Worm (Caenorhabditis elegans) whole organism, young adult: ENCODE results near the gene egrh-1.

Source experiments
- C17E4.6 ChIP-seq: fragments of 200-800 bp; sonication (Bioruptor generic); IDR thresholded peaks from 2 replicates; pipeline ENCODE4 v1.3.6; 2022; ENCODE audit warnings: missing genetic modification reagents, missing genetic modification characterization, missing compliant biosample characterization
- D2030.7 ChIP-seq: fragments of 200-800 bp; sonication (Bioruptor generic); IDR thresholded peaks from 2 replicates; pipeline ENCODE4 v1.3.6; 2022; ENCODE audit warnings: missing genetic modification reagents, missing genetic modification characterization, missing compliant biosample characterization
- F22D6.2 ChIP-seq: sonication (generic microtip); optimal IDR thresholded peaks from 2 replicates; lab custom pipeline; 2016; ENCODE audit warnings: mild to moderate bottlenecking, missing genetic modification characterization, missing compliant biosample characterization
- F39B2.1 ChIP-seq: fragments of 200-800 bp; sonication (Bioruptor generic); IDR thresholded peaks from 2 replicates; pipeline ENCODE4 v1.3.6; 2022; ENCODE audit warnings: missing genetic modification reagents, missing genetic modification characterization, missing compliant biosample characterization
- F57A8.1 ChIP-seq: fragments of 200-800 bp; sonication (Bioruptor generic); optimal IDR thresholded peaks from 2 replicates; lab custom pipeline; 2018; ENCODE audit warnings: mild to moderate bottlenecking, missing genetic modification characterization, moderate library complexity, missing compliant biosample characterization
- F57C9.4 ChIP-seq: sonication (generic microtip); optimal IDR thresholded peaks from 2 replicates; lab custom pipeline; 2017; ENCODE audit warnings: mild to moderate bottlenecking, missing genetic modification characterization, missing compliant biosample characterization
- Y53G8AR.9 ChIP-seq: fragments of 200-800 bp; sonication (Bioruptor generic); conservative IDR thresholded peaks from 2 replicates; pipeline ENCODE4 v1.3.6; 2022; ENCODE audit warnings: missing genetic modification reagents, missing genetic modification characterization, missing compliant biosample characterization
- Y67H2A.10 ChIP-seq: fragments of 200-800 bp; sonication (Bioruptor generic); conservative IDR thresholded peaks from 2 replicates; pipeline ENCODE4 v1.3.6; 2022; ENCODE audit warnings: missing genetic modification reagents, missing genetic modification characterization, missing compliant biosample characterization
- ZK185.1 ChIP-seq: sonication (generic microtip); optimal IDR thresholded peaks from 2 replicates; lab custom pipeline; 2016; ENCODE audit warnings: mild to moderate bottlenecking, missing genetic modification characterization, missing compliant biosample characterization; ENCODE audit not compliant: poor library complexity, severe bottlenecking
- akir-1 ChIP-seq: fragments of 200-800 bp; sonication (Bioruptor generic); optimal IDR thresholded peaks from 2 replicates; lab custom pipeline; 2018; ENCODE audit warnings: mild to moderate bottlenecking, missing genetic modification characterization, moderate library complexity, missing compliant biosample characterization
- atf-7 ChIP-seq: sonication (generic microtip); optimal IDR thresholded peaks from 2 replicates; lab custom pipeline; 2017; ENCODE audit warnings: mild to moderate bottlenecking, missing genetic modification characterization, missing compliant biosample characterization
- athp-1 ChIP-seq: sonication (generic microtip); optimal IDR thresholded peaks from 2 replicates; lab custom pipeline; 2017; ENCODE audit warnings: mild to moderate bottlenecking, missing genetic modification characterization, missing compliant biosample characterization
- attf-3 ChIP-seq: fragments of 200-800 bp; sonication (Bioruptor generic); conservative IDR thresholded peaks from 2 replicates; pipeline ENCODE4 v1.3.6; 2022; ENCODE audit warnings: missing genetic modification reagents, missing genetic modification characterization, missing compliant biosample characterization
- attf-6 ChIP-seq: fragments of 200-800 bp; sonication (Bioruptor generic); IDR thresholded peaks from 2 replicates; pipeline ENCODE4 v1.3.6; 2022; ENCODE audit warnings: missing genetic modification reagents, missing genetic modification characterization, missing compliant biosample characterization
- cebp-1 ChIP-seq, 2 experiments: fragments of 200-800 bp in 1 of 2; sonication (Bioruptor generic) in 1 of 2; sonication (generic microtip) in 1 of 2; IDR thresholded peaks in 1 of 2; optimal IDR thresholded peaks in 1 of 2; 2 replicates each; pipeline versions ENCODE4 v1.3.6 to Lab custom; 2017 to 2022; ENCODE audit warnings: missing compliant biosample characterization in 2 of 2, missing genetic modification characterization in 2 of 2, mild to moderate bottlenecking in 1 of 2, missing genetic modification reagents in 1 of 2, moderate library complexity in 1 of 2
- ceh-100 ChIP-seq: fragments of 200-800 bp; sonication (Bioruptor generic); IDR thresholded peaks from 2 replicates; pipeline ENCODE4 v1.3.6; 2022; ENCODE audit warnings: missing genetic modification reagents, missing genetic modification characterization, missing compliant biosample characterization
- egl-18 ChIP-seq: fragments of 200-800 bp; sonication (Bioruptor generic); IDR thresholded peaks from 2 replicates; pipeline ENCODE4 v1.3.6; 2022; ENCODE audit warnings: missing genetic modification reagents, missing genetic modification characterization, missing compliant biosample characterization
- egrh-3 ChIP-seq: fragments of 200-800 bp; sonication (Bioruptor generic); IDR thresholded peaks from 2 replicates; pipeline ENCODE4 v1.3.6; 2022; ENCODE audit warnings: missing genetic modification reagents, missing genetic modification characterization, missing compliant biosample characterization
- ekl-4 ChIP-seq: fragments of 200-800 bp; sonication (Bioruptor generic); IDR thresholded peaks from 2 replicates; pipeline ENCODE4 v1.3.6; 2022; ENCODE audit warnings: missing genetic modification reagents, missing genetic modification characterization, missing compliant biosample characterization
- gei-17 ChIP-seq: fragments of 200-800 bp; sonication (Bioruptor generic); optimal IDR thresholded peaks from 2 replicates; lab custom pipeline; 2018; ENCODE audit warnings: mild to moderate bottlenecking, missing genetic modification characterization, missing compliant biosample characterization
- him-1 ChIP-seq: sonication (generic microtip); optimal IDR thresholded peaks from 2 replicates; lab custom pipeline; 2016; ENCODE audit warnings: missing genotype, missing genetic modification reagents, missing genetic modification characterization, missing compliant biosample characterization
- hlh-12 ChIP-seq: sonication (generic microtip); optimal IDR thresholded peaks from 2 replicates; lab custom pipeline; 2016; ENCODE audit warnings: missing genetic modification characterization, missing compliant biosample characterization
- hsf-1 ChIP-seq: fragments of 200-800 bp; sonication (Bioruptor generic); IDR thresholded peaks from 2 replicates; pipeline ENCODE4 v1.3.6; 2022; ENCODE audit warnings: missing genetic modification reagents, missing genetic modification characterization, missing compliant biosample characterization
- let-607 ChIP-seq, 2 experiments: fragments of 200-800 bp in 1 of 2; sonication (Bioruptor generic) in 1 of 2; sonication (generic microtip) in 1 of 2; optimal IDR thresholded peaks; 2 replicates each; lab custom pipeline; 2016 to 2018; ENCODE audit warnings: mild to moderate bottlenecking in 2 of 2, missing compliant biosample characterization in 2 of 2, missing genetic modification characterization in 2 of 2, moderate library complexity in 2 of 2, missing genotype in 1 of 2
- lin-54 ChIP-seq: fragments of 200-800 bp; sonication (Bioruptor generic); optimal IDR thresholded peaks from 2 replicates; lab custom pipeline; 2018; ENCODE audit warnings: mild to moderate bottlenecking, missing genetic modification characterization, missing compliant biosample characterization
- lir-1 ChIP-seq: fragments of 200-800 bp; sonication (Bioruptor generic); conservative IDR thresholded peaks from 2 replicates; pipeline ENCODE4 v1.3.6; 2022; ENCODE audit warnings: missing genetic modification reagents, missing genetic modification characterization, missing compliant biosample characterization
- lsl-1 ChIP-seq: fragments of 200-800 bp; sonication (Bioruptor generic); optimal IDR thresholded peaks from 2 replicates; lab custom pipeline; 2018; ENCODE audit warnings: mild to moderate bottlenecking, missing genetic modification characterization, moderate library complexity, missing compliant biosample characterization
- lsy-27 ChIP-seq: sonication (generic microtip); optimal IDR thresholded peaks from 2 replicates; lab custom pipeline; 2017; ENCODE audit warnings: missing genetic modification characterization, mild to moderate bottlenecking, missing compliant biosample characterization, antibody characterized with exemption, missing genotype, borderline replicate concordance; ENCODE audit not compliant: insufficient read depth
- mel-28 ChIP-seq: sonication (generic microtip); optimal IDR thresholded peaks from 2 replicates; lab custom pipeline; 2016; ENCODE audit warnings: borderline replicate concordance, mild to moderate bottlenecking, missing genetic modification characterization, missing compliant biosample characterization
- mes-4 ChIP-seq: sonication (generic microtip); optimal IDR thresholded peaks from 2 replicates; lab custom pipeline; 2016; ENCODE audit warnings: missing genotype, missing genetic modification characterization, missing compliant biosample characterization
- mxl-1 ChIP-seq: sonication (generic microtip); optimal IDR thresholded peaks from 2 replicates; lab custom pipeline; 2016; ENCODE audit warnings: missing genetic modification characterization, missing compliant biosample characterization
- nfya-1 ChIP-seq: sonication (generic microtip); optimal IDR thresholded peaks from 2 replicates; lab custom pipeline; 2017; ENCODE audit warnings: antibody characterized with exemption, missing compliant biosample characterization, missing genetic modification characterization, borderline replicate concordance; ENCODE audit not compliant: insufficient read depth
- nfya-2 ChIP-seq: fragments of 200-800 bp; sonication (Bioruptor generic); IDR thresholded peaks from 2 replicates; pipeline ENCODE4 v1.3.6; 2022; ENCODE audit warnings: missing genetic modification reagents, missing genetic modification characterization, missing compliant biosample characterization
- nhr-120 ChIP-seq: fragments of 200-800 bp; sonication (Bioruptor generic); IDR thresholded peaks from 2 replicates; pipeline ENCODE4 v1.3.6; 2022; ENCODE audit warnings: missing genetic modification characterization, missing compliant biosample characterization
- pbrm-1 ChIP-seq: fragments of 200-800 bp; sonication (Bioruptor generic); IDR thresholded peaks from 2 replicates; pipeline ENCODE4 v1.3.6; 2022; ENCODE audit warnings: missing genetic modification reagents, missing genetic modification characterization, missing compliant biosample characterization
- pha-4 ChIP-seq: fragments of 150-350 bp; sonication (generic microtip); optimal IDR thresholded peaks from 2 replicates; lab custom pipeline; 2014; ENCODE audit warnings: missing biosample characterization, missing genetic modification reagents, missing genetic modification characterization
- rcor-1 ChIP-seq: fragments of 200-800 bp; sonication (Bioruptor generic); IDR thresholded peaks from 2 replicates; pipeline ENCODE4 v1.3.6; 2022; ENCODE audit warnings: missing genetic modification reagents, missing genetic modification characterization, missing compliant biosample characterization
- repo-1 ChIP-seq: sonication (generic microtip); optimal IDR thresholded peaks from 2 replicates; lab custom pipeline; 2017; ENCODE audit warnings: mild to moderate bottlenecking, missing genetic modification characterization, missing compliant biosample characterization
- rpc-1 ChIP-seq, 2 experiments: fragments of 150-350 bp in 1 of 2; sonication (generic microtip) in 1 of 2; optimal IDR thresholded peaks; 2 replicates each; lab custom pipeline; 2014 to 2018; ENCODE audit warnings: missing biosample characterization in 1 of 2, missing genetic modification characterization in 1 of 2, missing genetic modification reagents in 1 of 2, missing genotype in 1 of 2
- sdz-38 ChIP-seq: sonication (generic microtip); optimal IDR thresholded peaks from 2 replicates; lab custom pipeline; 2016; ENCODE audit warnings: missing genotype, missing genetic modification characterization, missing compliant biosample characterization
- sea-2 ChIP-seq: fragments of 200-800 bp; sonication (Bioruptor generic); IDR thresholded peaks from 2 replicates; pipeline ENCODE4 v1.3.6; 2022; ENCODE audit warnings: missing genetic modification characterization, missing compliant biosample characterization
- snpc-3.4 ChIP-seq: sonication (generic microtip); optimal IDR thresholded peaks from 2 replicates; lab custom pipeline; 2017; ENCODE audit warnings: missing genetic modification characterization, mild to moderate bottlenecking, missing compliant biosample characterization, antibody characterized with exemption, moderate library complexity, missing genotype, missing genetic modification reagents
- tbp1 ChIP-seq: fragments of 200-800 bp; sonication (Bioruptor generic); optimal IDR thresholded peaks from 2 replicates; lab custom pipeline; 2018; ENCODE audit warnings: mild to moderate bottlenecking, missing genetic modification characterization, missing compliant biosample characterization
- zfh-2 ChIP-seq: fragments of 200-800 bp; sonication (Bioruptor generic); conservative IDR thresholded peaks from 2 replicates; pipeline ENCODE4 v1.3.6; 2022; ENCODE audit warnings: missing genetic modification reagents, missing genetic modification characterization, missing compliant biosample characterization
- ztf-22 ChIP-seq: fragments of 200-800 bp; sonication (Bioruptor generic); optimal IDR thresholded peaks from 2 replicates; lab custom pipeline; 2018; ENCODE audit warnings: mild to moderate bottlenecking, missing genetic modification characterization, moderate library complexity, missing compliant biosample characterization

The egrh-1 gene

ce11 chrX:14841030-14841429 lies 4.7 kb upstream of the egrh-1 start (continued):
- TF ChIP-seq mel-28 (tag; lab: Kevin White, UChicago) (no peak), rpc-1 (optimal IDR thresholded peaks at IDR 0.05; lab: Kevin White, UChicago) (no peak), rpc-1 (tag; optimal IDR thresholded peaks at IDR 0.05; lab: Kevin White, UChicago) (no peak), F57C9.4 (no peak), akir-1 (GFP tag; lab: Kevin White, UChicago) (no peak), repo-1 (tag; lab: Kevin White, UChicago) (no peak), pha-4 (tag; lab: Kevin White, UChicago) (peak; percentile 53), mes-4 (no peak), lsl-1 (no peak), atf-7 (tag; lab: Kevin White, UChicago) (peak; percentile 58), mxl-1 (tag; lab: Kevin White, UChicago) (no peak), let-607 (tag; optimal IDR thresholded peaks at IDR 0.05; lab: Kevin White, UChicago) (no peak), lin-54 (GFP tag; lab: Kevin White, UChicago) (peak; percentile 9), F39B2.1 (GFP tag; lab: Robert Waterston, UW) (no peak), F57A8.1 (GFP tag; lab: Kevin White, UChicago) (no peak), nfya-2 (GFP tag; lab: Robert Waterston, UW) (no peak), Y53G8AR.9 (GFP tag; lab: Robert Waterston, UW) (0 out of 2 replicates have a peak, but pooled peaks have one; percentile 33), gei-17 (GFP tag; lab: Kevin White, UChicago) (peak; percentile 20), ZK185.1 (tag; lab: Kevin White, UChicago) (peak; percentile 59), tbp1 (GFP tag; lab: Kevin White, UChicago) (peak; percentile 57), F22D6.2 (tag; lab: Kevin White, UChicago) (no peak), attf-3 (GFP tag; lab: Robert Waterston, UW) (no peak), ceh-100 (GFP tag; lab: Robert Waterston, UW) (no peak), athp-1 (no peak), sdz-38 (tag; lab: Kevin White, UChicago) (no peak), him-1 (tag; lab: Kevin White, UChicago) (no peak), hlh-12 (tag; lab: Kevin White, UChicago) (no peak), pbrm-1 (GFP tag; lab: Robert Waterston, UW) (no peak; the same call in 1 of the 2 replicates), C17E4.6 (GFP tag; lab: Robert Waterston, UW) (no peak), snpc-3.4 (tag; lab: Kevin White, UChicago) (no peak)

- no peak for TF ChIP-seq nhr-120 (GFP tag; lab: Robert Waterston, UW)
Measured at ce11 chrX:14842846-14843369, 2.8 kb upstream of the egrh-1 start.

ce11 chrX:14844481-14844880 lies 1.3 kb upstream of the egrh-1 start:
- no peak for TF ChIP-seq hsf-1
- no peak for TF ChIP-seq nhr-120 (GFP tag; lab: Robert Waterston, UW)
- no peak for TF ChIP-seq Y67H2A.10 (GFP tag; lab: Robert Waterston, UW)
- TF ChIP-seq lsy-27 (tag; lab: Kevin White, UChicago), result no peak
- peak; percentile 67 for TF ChIP-seq zfh-2
- TF ChIP-seq nfya-1, result no peak
- TF ChIP-seq cebp-1 (GFP tag; IDR thresholded peaks at IDR 0.05; lab: Robert Waterston, UW), result no peak
- peak; percentile 42 for TF ChIP-seq cebp-1 (tag; optimal IDR thresholded peaks at IDR 0.05; lab: Kevin White, UChicago)
- no peak for TF ChIP-seq rcor-1
- TF ChIP-seq nfya-2 (GFP tag; lab: Robert Waterston, UW), result no peak
- no peak for TF ChIP-seq attf-6 (GFP tag; lab: Robert Waterston, UW)
- no peak for TF ChIP-seq ekl-4 (GFP tag; lab: Robert Waterston, UW)
- no peak for TF ChIP-seq ceh-100 (GFP tag; lab: Robert Waterston, UW)
- no peak for TF ChIP-seq lir-1 (GFP tag; lab: Robert Waterston, UW)
- TF ChIP-seq egrh-3, result peak; percentile 38; the same call in 1 of the 2 replicates
- TF ChIP-seq egl-18 (GFP tag; lab: Robert Waterston, UW), result no peak
- TF ChIP-seq ztf-22 (GFP tag; lab: Kevin White, UChicago), result no peak
- no peak for TF ChIP-seq sea-2 (GFP tag; lab: Robert Waterston, UW)
- no peak for TF ChIP-seq D2030.7
